Worm (Caenorhabditis elegans) whole organism, mixed stage, embryonic: ENCODE results near the gene F37C12.14.

Experiments
- ceh-39 ChIP-seq: fragments of 150-350 bp; optimal IDR thresholded peaks from 2 replicates; lab custom pipeline; 2014; ENCODE audit warnings: missing biosample characterization, missing genetic modification characterization
- elt-3 ChIP-seq: fragments of 150-350 bp; optimal IDR thresholded peaks from 2 replicates; lab custom pipeline; 2014; ENCODE audit warnings: missing biosample characterization, missing genetic modification characterization
- lin-13 ChIP-seq: fragments of 150-350 bp; optimal IDR thresholded peaks from 2 replicates; lab custom pipeline; 2014; ENCODE audit warnings: missing biosample characterization, missing genetic modification characterization
- mls-2 ChIP-seq: sonication (generic microtip); optimal IDR thresholded peaks from 2 replicates; lab custom pipeline; 2016; ENCODE audit warnings: mild to moderate bottlenecking, missing genetic modification characterization, moderate library complexity, missing compliant biosample characterization
- nhr-237 ChIP-seq: fragments of 150-350 bp; optimal IDR thresholded peaks from 2 replicates; lab custom pipeline; 2014; ENCODE audit warnings: missing biosample characterization, missing genetic modification characterization
- nhr-28 ChIP-seq: fragments of 150-350 bp; optimal IDR thresholded peaks from 2 replicates; lab custom pipeline; 2014; ENCODE audit warnings: missing biosample characterization, missing genetic modification characterization
- pha-4 ChIP-seq: fragments of 150-350 bp; optimal IDR thresholded peaks from 2 replicates; lab custom pipeline; 2018; ENCODE audit warnings: missing biosample characterization, missing genetic modification reagents, missing genetic modification characterization
- snpc-4 ChIP-seq: fragments of 150-350 bp; optimal IDR thresholded peaks from 2 replicates; lab custom pipeline; 2014; ENCODE audit warnings: missing biosample characterization, missing genetic modification characterization
- unc-62 ChIP-seq: fragments of 150-350 bp; optimal IDR thresholded peaks from 2 replicates; lab custom pipeline; 2014; ENCODE audit warnings: missing biosample characterization, missing genetic modification reagents, missing genetic modification characterization

DNA sequence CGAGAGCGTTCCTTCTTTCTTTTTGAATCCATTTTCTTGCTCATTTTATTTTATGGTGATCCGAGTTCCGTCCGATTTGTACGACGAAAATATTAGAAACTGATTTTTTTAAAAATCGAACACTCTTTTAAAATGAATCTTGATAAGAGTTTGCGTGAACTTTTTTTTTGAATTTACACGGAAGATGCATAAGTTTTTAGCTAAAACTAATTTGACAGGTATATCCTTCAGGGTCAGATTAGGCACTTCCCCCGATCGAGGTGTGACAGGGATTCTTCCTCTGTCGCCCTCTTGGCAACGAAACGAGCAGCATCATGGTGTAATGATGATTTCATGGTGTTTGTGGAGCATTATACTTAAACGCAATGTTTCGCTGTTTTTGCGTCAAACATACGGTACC lies 10.0 kb upstream of the F37C12.14 start, which contains the start of gene F37C12.18:
- TF ChIP-seq nhr-237 (tag; lab: Kevin White, UChicago) (no peak), snpc-4 (tag; lab: Kevin White, UChicago) (no peak), nhr-28 (tag; lab: Kevin White, UChicago) (no peak), mls-2 (tag; lab: Kevin White, UChicago) (no peak), unc-62 (GFP tag; lab: Kevin White, UChicago) (no peak), lin-13 (tag; lab: Kevin White, UChicago) (no peak), ceh-39 (tag; lab: Kevin White, UChicago) (no peak), elt-3 (tag; lab: Kevin White, UChicago) (no peak), pha-4 (tag; lab: Kevin White, UChicago) (no peak)
